Fruit fly (Drosophila melanogaster): Measurements from ENCODE around the gene CG14258.

CG14258 gene

DNA sequence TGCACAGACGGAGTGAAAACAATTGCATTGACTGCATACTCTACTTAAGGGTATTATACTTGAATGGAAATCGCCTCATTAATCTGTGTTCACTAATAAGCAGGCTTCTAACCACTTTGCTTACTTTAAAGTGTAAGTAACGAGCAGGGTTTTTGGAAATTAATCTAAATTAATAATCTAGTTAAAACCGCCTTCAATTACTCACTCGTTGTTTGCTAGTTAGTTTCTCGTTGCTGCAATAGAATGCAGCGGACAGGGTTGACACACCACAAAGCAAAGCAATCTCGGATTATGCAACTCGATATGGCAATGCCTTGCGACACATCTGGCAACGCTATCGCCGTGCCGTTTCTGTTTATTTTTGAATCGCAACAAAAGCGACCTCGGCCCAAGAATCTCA lies 47.0 kb downstream of the CG14258 start (continued):
- TF ChIP-seq Gug (GFP tag; IDR thresholded peaks at IDR 0.05) = no peak
- TF ChIP-seq net (GFP tag; optimal IDR thresholded peaks at IDR 0.05) = peak; percentile 38
- TF ChIP-seq salr (GFP tag; optimal IDR thresholded peaks at IDR 0.05) = peak in 1 of 2 experiments; percentile 45
- TF ChIP-seq CG15336 (GFP tag; IDR thresholded peaks at IDR 0.05) = peak; percentile 52; the same call in 1 of the 2 replicates
- no peak for TF ChIP-seq CG9139 (GFP tag; optimal IDR thresholded peaks at IDR 0.05)
- no peak for TF ChIP-seq fkh (GFP tag; optimal IDR thresholded peaks at IDR 0.05)
- peak; percentile 26 for TF ChIP-seq spab (GFP tag; optimal IDR thresholded peaks at IDR 0.05)
- TF ChIP-seq fd85E (GFP tag; optimal IDR thresholded peaks at IDR 0.05) = no peak
- no peak for TF ChIP-seq dac (GFP tag; optimal IDR thresholded peaks at IDR 0.05)
- no peak for TF ChIP-seq Lpt (GFP tag; optimal IDR thresholded peaks at IDR 0.05)
- peak; percentile 39 for TF ChIP-seq Ets96B (tag; optimal IDR thresholded peaks at IDR 0.05)
- peak; percentile 62 for TF ChIP-seq Eip93F (GFP tag; optimal IDR thresholded peaks at IDR 0.05)
- peak; percentile 69 for TF ChIP-seq Met (GFP tag; optimal IDR thresholded peaks at IDR 0.05)
- peak; percentile 82 for TF ChIP-seq Sox15 (GFP tag; optimal IDR thresholded peaks at IDR 0.05)
- peak; percentile 49 for TF ChIP-seq vri (GFP tag; optimal IDR thresholded peaks at IDR 0.05)
- TF ChIP-seq Hr38 (GFP tag; optimal IDR thresholded peaks at IDR 0.05) = no peak
